Worm (Caenorhabditis elegans) whole organism, young adult: Measurements from ENCODE around the gene dkf-2.

Experiments
- Y53F4B.3 ChIP-seq: fragments of 200-800 bp; sonication (Bioruptor generic); IDR thresholded peaks from 2 replicates; pipeline ENCODE4 v1.3.6; 2022; ENCODE audit warnings: missing genetic modification reagents, missing genetic modification characterization, missing compliant biosample characterization
- gei-17 ChIP-seq: fragments of 200-800 bp; sonication (Bioruptor generic); optimal IDR thresholded peaks from 2 replicates; lab custom pipeline; 2018; ENCODE audit warnings: mild to moderate bottlenecking, missing genetic modification characterization, missing compliant biosample characterization
- nfya-1 ChIP-seq: sonication (generic microtip); optimal IDR thresholded peaks from 2 replicates; lab custom pipeline; 2017; ENCODE audit warnings: antibody characterized with exemption, missing compliant biosample characterization, missing genetic modification characterization, borderline replicate concordance; ENCODE audit not compliant: insufficient read depth
- sea-2 ChIP-seq: fragments of 200-800 bp; sonication (Bioruptor generic); IDR thresholded peaks from 2 replicates; pipeline ENCODE4 v1.3.6; 2022; ENCODE audit warnings: missing genetic modification characterization, missing compliant biosample characterization

- TF ChIP-seq Y53F4B.3 = no peak
- no peak for TF ChIP-seq sea-2 (GFP tag; lab: Robert Waterston, UW)
- no peak for TF ChIP-seq nfya-1 (tag; lab: Kevin White, UChicago)
- TF ChIP-seq gei-17 (GFP tag; lab: Kevin White, UChicago) = no peak
These were observed 17.5 kb upstream of the dkf-2 start, which contains the start of gene srz-99 for ce11 chrV:16729961-16730360.
